Fruit fly (Drosophila melanogaster) whole organism: ENCODE results near the gene mTor.

Source experiments
- EcR ChIP-seq, 2 experiments: fragments of >200 bp; optimal IDR thresholded peaks; 2 replicates each; lab custom pipeline; 2017; ENCODE audit warnings: missing biosample characterization in 2 of 2, missing genetic modification characterization in 2 of 2, missing genetic modification reagents in 2 of 2
- pan ChIP-seq: fragments of >200 bp; optimal IDR thresholded peaks from 2 replicates; lab custom pipeline; 2017

- TF ChIP-seq pan (lab: Kevin White, UChicago) (no peak), EcR (GFP tag; optimal IDR thresholded peaks at IDR 0.05; lab: Kevin White, UChicago) (no peak)
Measured at dm6 chr2L:13003659-13004058, 621 bp upstream of the mTor start.
